Fruit fly (Drosophila melanogaster) whole organism, prepupa: Measurements from ENCODE around the gene Capa.

Source experiments
- Blimp-1 ChIP-seq: fragments of 200-800 bp; sonication (Bioruptor generic); optimal IDR thresholded peaks from 3 replicates; lab custom pipeline; 2017; ENCODE audit warnings: missing biosample characterization, missing genetic modification characterization, mild to moderate bottlenecking, moderate library complexity, missing genetic modification reagents
- CG11294 ChIP-seq: fragments of 200-800 bp; sonication (Bioruptor generic); IDR thresholded peaks from 2 replicates; pipeline ENCODE4 v1.3.6; 2022; ENCODE audit warnings: missing biosample characterization, missing genetic modification characterization
- CG6792 ChIP-seq: fragments of 200-800 bp; sonication (Bioruptor generic); optimal IDR thresholded peaks from 3 replicates; lab custom pipeline; 2016; ENCODE audit warnings: missing biosample characterization, missing genetic modification characterization
- CG8632 ChIP-seq: fragments of 200-800 bp; sonication (Bioruptor generic); optimal IDR thresholded peaks from 3 replicates; lab custom pipeline; 2016; ENCODE audit warnings: missing biosample characterization, missing genetic modification characterization
- CG9139 ChIP-seq: fragments of 200-800 bp; sonication (Bioruptor generic); optimal IDR thresholded peaks from 3 replicates; lab custom pipeline; 2017; ENCODE audit warnings: missing biosample characterization, mild to moderate bottlenecking, missing genetic modification characterization
- Eip78C ChIP-seq: fragments of 200-800 bp; sonication (Bioruptor generic); peaks from one replicate; lab custom pipeline; 2016; ENCODE audit warnings: missing biosample characterization, missing genetic modification characterization
- Sox14 ChIP-seq: fragments of 200-800 bp; sonication (Bioruptor generic); optimal IDR thresholded peaks from 3 replicates; lab custom pipeline; 2016; ENCODE audit warnings: missing biosample characterization, missing genetic modification characterization
- dsx ChIP-seq: fragments of 200-800 bp; optimal IDR thresholded peaks from 3 replicates; lab custom pipeline; 2019; ENCODE audit warnings: missing biosample characterization, mild to moderate bottlenecking, missing genetic modification characterization, moderate library complexity; ENCODE audit not compliant: poor library complexity, severe bottlenecking
- fkh ChIP-seq: fragments of 200-800 bp; sonication (Bioruptor generic); optimal IDR thresholded peaks from 3 replicates; lab custom pipeline; 2017; ENCODE audit warnings: missing biosample characterization, mild to moderate bottlenecking, missing genetic modification characterization, moderate library complexity
- lz ChIP-seq: fragments of 200-800 bp; sonication (Bioruptor generic); optimal IDR thresholded peaks from 3 replicates; lab custom pipeline; 2016; ENCODE audit warnings: missing biosample characterization, missing genetic modification characterization
- topi ChIP-seq: fragments of 200-800 bp; sonication (Bioruptor generic); optimal IDR thresholded peaks from 3 replicates; lab custom pipeline; 2016; ENCODE audit warnings: missing biosample characterization, missing genetic modification characterization

The Capa gene

dm6 chr3R:29867895-29868294 lies 46.3 kb downstream of the Capa start:
- peak; percentile 24 for TF ChIP-seq Eip78C (GFP tag; lab: Kevin White, UChicago)
- no peak for TF ChIP-seq CG11294 (GFP tag; lab: Robert Waterston, UW)
- peak; percentile 41 for TF ChIP-seq dsx (GFP tag; lab: Kevin White, UChicago)
- TF ChIP-seq, all 60 proteins: peak for 2

DNA sequence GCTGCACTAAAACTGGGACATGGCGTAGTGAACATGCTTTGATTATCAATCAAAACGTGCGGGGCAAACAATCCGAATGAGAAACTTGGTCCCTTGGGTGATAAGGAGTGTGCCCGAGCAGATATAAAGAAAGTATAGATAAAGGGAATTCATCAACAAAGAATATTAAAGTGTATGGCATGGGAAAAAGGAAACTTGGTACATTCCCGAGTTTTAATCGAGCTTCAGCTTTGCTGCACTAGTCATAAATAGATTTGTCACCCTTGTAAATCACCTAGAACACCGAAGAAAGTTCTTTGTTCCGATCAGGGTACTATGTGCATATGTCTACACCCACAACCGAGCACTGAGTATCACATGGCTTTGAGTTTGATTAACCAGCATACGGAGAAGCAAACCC lies 46.7 kb downstream of the Capa start:
- TF ChIP-seq topi (GFP tag; lab: Kevin White, UChicago) (no peak), CG8632 (GFP tag; lab: Kevin White, UChicago) (no peak), Blimp-1 (GFP tag; lab: Kevin White, UChicago) (no peak), CG6792 (GFP tag; lab: Kevin White, UChicago) (no peak), Sox14 (GFP tag; lab: Kevin White, UChicago) (peak; percentile 51)

DNA sequence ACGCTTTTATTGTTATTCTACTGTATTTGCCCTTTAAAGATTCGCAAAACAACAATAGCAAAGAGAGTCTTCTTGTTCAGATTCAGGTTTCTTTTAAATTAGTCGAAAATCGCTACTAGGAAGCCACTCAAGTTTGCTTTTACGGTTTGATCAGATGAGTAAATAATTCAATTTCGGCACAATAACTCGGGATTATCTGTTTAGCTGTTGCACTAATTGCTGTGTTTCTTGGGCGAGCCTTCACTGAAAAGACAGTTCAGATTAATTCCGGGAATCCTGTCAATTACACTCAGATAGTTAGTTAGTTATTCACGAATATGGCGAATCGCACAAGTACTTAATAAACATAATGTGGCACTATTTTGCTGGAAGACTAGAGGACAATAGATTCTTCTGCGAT lies 47.4 kb downstream of the Capa start:
- no peak for TF ChIP-seq lz (GFP tag; lab: Kevin White, UChicago)
- TF ChIP-seq fkh (GFP tag; lab: Kevin White, UChicago): peak; percentile 42
- no peak for TF ChIP-seq CG9139 (GFP tag; lab: Kevin White, UChicago)
